Worm (Caenorhabditis elegans): ENCODE measurements around the gene F10C1.1.

ce11 chrII:5790313-5790773 lies 16.3 kb downstream of the F10C1.1 start, which contains the start of gene lect-2:
- TF ChIP-seq nhr-28 (tag; optimal IDR thresholded peaks at IDR 0.05) = no peak
- no peak for TF ChIP-seq nhr-237 (tag; optimal IDR thresholded peaks at IDR 0.05)
- no peak for TF ChIP-seq pha-4 (tag; optimal IDR thresholded peaks at IDR 0.05)
- no peak for TF ChIP-seq lin-13 (tag; optimal IDR thresholded peaks at IDR 0.05)
- TF ChIP-seq elt-1 (tag; optimal IDR thresholded peaks at IDR 0.05; ENCODE audit: borderline replicate concordance, insufficient read depth) = peak; percentile 84
- no peak for TF ChIP-seq zip-8 (tag; optimal IDR thresholded peaks at IDR 0.05)
- TF ChIP-seq nhr-76 (tag; optimal IDR thresholded peaks at IDR 0.05) = no peak
- no peak for TF ChIP-seq mls-2 (tag; optimal IDR thresholded peaks at IDR 0.05)
- TF ChIP-seq bed-3 (GFP tag; optimal IDR thresholded peaks at IDR 0.05) = no peak
- TF ChIP-seq ztf-11 (tag; optimal IDR thresholded peaks at IDR 0.05) = no peak

All from whole organism, mixed stage, embryonic.